Fruit fly (Drosophila melanogaster) whole organism, prepupa: ENCODE data around the gene CG46458.

Experiments
- Eip78C ChIP-seq: fragments of 200-800 bp; sonication (Bioruptor generic); peaks from one replicate; lab custom pipeline; 2016; ENCODE audit warnings: missing biosample characterization, missing genetic modification characterization
- Sox102F ChIP-seq: fragments of 200-800 bp; sonication (Bioruptor generic); optimal IDR thresholded peaks from 2 replicates; lab custom pipeline; 2016; ENCODE audit warnings: missing biosample characterization, mild to moderate bottlenecking, missing genetic modification characterization
- esn ChIP-seq: fragments of 200-800 bp; sonication (Bioruptor generic); optimal IDR thresholded peaks from 2 replicates; lab custom pipeline; 2016; ENCODE audit warnings: missing biosample characterization, mild to moderate bottlenecking, missing genetic modification characterization, moderate library complexity
- salr ChIP-seq, 2 experiments: fragments of 200-800 bp; sonication (Bioruptor generic); optimal IDR thresholded peaks; 3 replicates each; lab custom pipeline; 2016 to 2018; ENCODE audit warnings: missing biosample characterization in 2 of 2, missing genetic modification characterization in 2 of 2, mild to moderate bottlenecking in 1 of 2

DNA sequence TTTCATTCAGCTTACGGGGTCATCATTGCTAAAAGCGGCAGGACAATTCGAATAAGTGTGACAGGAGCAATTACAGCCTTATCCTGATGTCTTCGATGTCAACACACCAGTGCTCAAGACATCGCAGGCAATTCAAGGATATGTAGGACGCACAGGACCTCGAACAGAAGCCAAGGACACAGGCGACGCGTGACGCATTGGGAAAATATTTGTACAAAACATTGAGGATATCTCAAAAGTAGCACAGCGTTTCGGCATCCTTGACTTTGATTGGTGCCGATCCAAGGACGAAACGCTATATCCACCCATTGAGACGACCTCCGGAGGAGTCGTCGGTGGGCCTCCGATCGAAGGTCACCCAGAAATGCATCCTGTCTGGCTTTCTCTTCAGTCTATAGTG, 98.1 kb downstream of the CG46458 start:
- TF ChIP-seq esn (GFP tag; lab: Kevin White, UChicago) (no peak), salr (GFP tag; optimal IDR thresholded peaks at IDR 0.05; lab: Kevin White, UChicago) (no peak), Sox102F (GFP tag; lab: Kevin White, UChicago) (no peak), Eip78C (GFP tag; lab: Kevin White, UChicago) (no peak)
